Worm (Caenorhabditis elegans) whole organism, L4 larva: ENCODE results near the gene Y17G9A.3.
A peak's percentile ranks its signal among the peaks of the same experiment; 100 is the strongest.

Experiments
- Y48G9A.11 ChIP-seq: fragments of 200-800 bp; sonication (Bioruptor generic); IDR thresholded peaks from 2 replicates; pipeline ENCODE4 v1.3.6; 2022; ENCODE audit warnings: missing genetic modification reagents, missing genetic modification characterization, missing compliant biosample characterization
- aha-1 ChIP-seq: fragments of 150-350 bp; peaks from one replicate; lab custom pipeline; 2014; ENCODE audit warnings: missing biosample characterization, missing genetic modification characterization
- arid-1 ChIP-seq: fragments of 200-800 bp; sonication (Bioruptor generic); conservative IDR thresholded peaks from 2 replicates; pipeline ENCODE4 v1.3.6; 2022; ENCODE audit warnings: missing genetic modification reagents, missing genetic modification characterization, missing compliant biosample characterization
- daf-16 ChIP-seq, 3 experiments: sonication (generic microtip); optimal IDR thresholded peaks; 2 replicates each; lab custom pipeline; 2016 to 2017; ENCODE audit warnings: missing genetic modification characterization in 3 of 3, missing genetic modification reagents in 3 of 3, mild to moderate bottlenecking in 2 of 3, missing compliant biosample characterization in 2 of 3, missing biosample characterization in 1 of 3, moderate library complexity in 1 of 3
- dmd-8 ChIP-seq: fragments of 200-800 bp; sonication (Bioruptor generic); IDR thresholded peaks from 2 replicates; pipeline ENCODE4 v1.3.6; 2022; ENCODE audit warnings: missing genetic modification characterization, missing compliant biosample characterization
- dpl-1 ChIP-seq: fragments of 150-350 bp; optimal IDR thresholded peaks from 2 replicates; lab custom pipeline; 2014; ENCODE audit warnings: missing biosample characterization, missing genetic modification reagents, missing genetic modification characterization
- dve-1 ChIP-seq: sonication (generic microtip); optimal IDR thresholded peaks from 2 replicates; lab custom pipeline; 2017; ENCODE audit warnings: antibody characterized with exemption, mild to moderate bottlenecking, missing genetic modification characterization, missing compliant biosample characterization; ENCODE audit not compliant: insufficient read depth
- hlh-11 ChIP-seq: fragments of 200-800 bp; sonication (Bioruptor generic); optimal IDR thresholded peaks from 2 replicates; lab custom pipeline; 2018; ENCODE audit warnings: mild to moderate bottlenecking, missing genetic modification characterization, missing compliant biosample characterization
- hlh-30 ChIP-seq: sonication (generic microtip); optimal IDR thresholded peaks from 2 replicates; lab custom pipeline; 2017; ENCODE audit warnings: antibody characterized with exemption, mild to moderate bottlenecking, missing genetic modification characterization, missing compliant biosample characterization; ENCODE audit not compliant: insufficient read depth
- lin-38 ChIP-seq: fragments of 200-800 bp; sonication (Bioruptor generic); IDR thresholded peaks from 2 replicates; pipeline ENCODE4 v1.3.6; 2022; ENCODE audit warnings: missing genetic modification reagents, missing genetic modification characterization, missing compliant biosample characterization
- lsy-2 ChIP-seq, 2 experiments: fragments of 150-350 bp in 1 of 2; sonication (generic microtip) in 1 of 2; optimal IDR thresholded peaks; 2 replicates each; lab custom pipeline; 2014 to 2017; ENCODE audit warnings: missing biosample characterization in 2 of 2, missing genetic modification characterization in 2 of 2
- madf-9 ChIP-seq: fragments of 200-800 bp; sonication (Bioruptor generic); conservative IDR thresholded peaks from 2 replicates; pipeline ENCODE4 v1.3.6; 2022; ENCODE audit warnings: missing genetic modification reagents, missing genetic modification characterization, missing compliant biosample characterization
- mdl-1 ChIP-seq, 2 experiments: fragments of 150-350 bp in 1 of 2; sonication (generic microtip) in 1 of 2; optimal IDR thresholded peaks; 2 replicates each; lab custom pipeline; 2014 to 2017; ENCODE audit warnings: missing biosample characterization in 2 of 2, missing genetic modification characterization in 2 of 2
- mep-1 ChIP-seq: fragments of 150-350 bp; sonication (generic microtip); optimal IDR thresholded peaks from 3 replicates; lab custom pipeline; 2014; ENCODE audit warnings: missing biosample characterization, missing genetic modification characterization
- mes-2 ChIP-seq: sonication (generic microtip); optimal IDR thresholded peaks from 2 replicates; lab custom pipeline; 2016; ENCODE audit warnings: missing genotype, mild to moderate bottlenecking, missing genetic modification characterization, missing compliant biosample characterization; ENCODE audit not compliant: poor library complexity, severe bottlenecking
- mxl-2 ChIP-seq: fragments of 200-800 bp; sonication (Bioruptor generic); conservative IDR thresholded peaks from 2 replicates; pipeline ENCODE4 v1.3.6; 2022; ENCODE audit warnings: missing genetic modification reagents, missing genetic modification characterization, missing compliant biosample characterization
- nhr-102 ChIP-seq: sonication (generic microtip); optimal IDR thresholded peaks from 2 replicates; lab custom pipeline; 2016; ENCODE audit warnings: mild to moderate bottlenecking, missing genetic modification characterization, moderate library complexity, missing compliant biosample characterization
- nhr-28 ChIP-seq: fragments of 150-350 bp; optimal IDR thresholded peaks from 2 replicates; lab custom pipeline; 2014; ENCODE audit warnings: missing biosample characterization, missing genetic modification characterization
- nhr-41 ChIP-seq: fragments of 200-800 bp; sonication (Bioruptor generic); IDR thresholded peaks from 2 replicates; pipeline ENCODE4 v1.3.6; 2022; ENCODE audit warnings: missing genetic modification reagents, missing genetic modification characterization, missing compliant biosample characterization
- nhr-6 ChIP-seq: fragments of 150-350 bp; optimal IDR thresholded peaks from 2 replicates; lab custom pipeline; 2014; ENCODE audit warnings: missing biosample characterization, missing genetic modification characterization
- nhr-77 ChIP-seq: fragments of 150-350 bp; optimal IDR thresholded peaks from 2 replicates; lab custom pipeline; 2014; ENCODE audit warnings: missing biosample characterization, missing genetic modification characterization
- pha-4 ChIP-seq, 2 experiments: fragments of 150-350 bp in 1 of 2; fragments of 200-800 bp in 1 of 2; sonication (Bioruptor generic) in 1 of 2; IDR thresholded peaks in 1 of 2; optimal IDR thresholded peaks in 1 of 2; 2 replicates each; pipeline versions ENCODE4 v1.3.6 to Lab custom; 2014 to 2022; ENCODE audit warnings: missing genetic modification characterization in 2 of 2, missing genetic modification reagents in 2 of 2, missing biosample characterization in 1 of 2, missing compliant biosample characterization in 1 of 2
- rbr-2 ChIP-seq: sonication (generic microtip); optimal IDR thresholded peaks from 2 replicates; lab custom pipeline; 2016; ENCODE audit warnings: missing genotype, missing genetic modification characterization, missing compliant biosample characterization
- snpc-1.2 ChIP-seq: fragments of 200-800 bp; sonication (Bioruptor generic); IDR thresholded peaks from 2 replicates; pipeline ENCODE4 v1.3.6; 2022; ENCODE audit warnings: missing genetic modification reagents, missing genetic modification characterization, missing compliant biosample characterization
- tra-1 ChIP-seq: fragments of 200-800 bp; sonication (Bioruptor generic); IDR thresholded peaks from 2 replicates; pipeline ENCODE4 v1.3.6; 2022; ENCODE audit warnings: missing genetic modification reagents, missing genetic modification characterization, missing compliant biosample characterization
- unc-62 ChIP-seq, 3 experiments: fragments of 150-350 bp in 1 of 3; sonication (generic microtip); optimal IDR thresholded peaks in 2 of 3; peaks in 1 of 3; 1 replicate in 1 of 3; 2 replicates in 2 of 3; lab custom pipeline; 2014 to 2017; ENCODE audit warnings: missing biosample characterization in 3 of 3, missing genetic modification characterization in 3 of 3, missing genetic modification reagents in 3 of 3, missing genotype in 1 of 3
- zip-2 ChIP-seq: fragments of 150-350 bp; optimal IDR thresholded peaks from 2 replicates; lab custom pipeline; 2014; ENCODE audit warnings: missing biosample characterization, missing genetic modification characterization

Y17G9A.3 gene

ce11 chrIV:4810377-4810984, 48.0 kb downstream of the Y17G9A.3 start, which contains the start of gene eif-1.A:
Gene eif-1.A, plus strand, starts transcription at chrIV:4810934.
- TF ChIP-seq hlh-11 (tag; lab: Kevin White, UChicago): peak; percentile 29
- peak; percentile 45 for TF ChIP-seq nhr-6 (tag; lab: Kevin White, UChicago)
- TF ChIP-seq mes-2 (tag; lab: Kevin White, UChicago): peak; percentile 87
- no peak for TF ChIP-seq mxl-2 (GFP tag; lab: Robert Waterston, UW)
- TF ChIP-seq unc-62 (GFP tag; optimal IDR thresholded peaks at IDR 0.05 in 1 of 2; lab: Kevin White, UChicago): no peak
- TF ChIP-seq unc-62 (tag; optimal IDR thresholded peaks at IDR 0.05; lab: Kevin White, UChicago): no peak
- peak in 1 of 2 experiments; percentile 85 for TF ChIP-seq lsy-2 (tag; optimal IDR thresholded peaks at IDR 0.05; lab: Kevin White, UChicago)
- peak; percentile 37 for TF ChIP-seq dve-1
- no peak for TF ChIP-seq daf-16 (GFP tag; optimal IDR thresholded peaks at IDR 0.05; lab: Kevin White, UChicago)
- peak; percentile 40 for TF ChIP-seq daf-16 (tag; optimal IDR thresholded peaks at IDR 0.05; lab: Kevin White, UChicago)
- TF ChIP-seq madf-9 (GFP tag; lab: Robert Waterston, UW): no peak
- TF ChIP-seq snpc-1.2 (GFP tag; lab: Robert Waterston, UW): peak; percentile 24; the same call in 1 of the 2 replicates
- TF ChIP-seq lin-38 (GFP tag; lab: Robert Waterston, UW): peak; percentile 66
- peak; percentile 47 for TF ChIP-seq dpl-1 (GFP tag; lab: Kevin White, UChicago)
- peak; percentile 24 for TF ChIP-seq rbr-2 (tag; lab: Kevin White, UChicago)
- no peak for TF ChIP-seq tra-1
- TF ChIP-seq nhr-77 (tag; lab: Kevin White, UChicago): peak; percentile 30
- no peak for TF ChIP-seq Y48G9A.11 (GFP tag; lab: Robert Waterston, UW)
- TF ChIP-seq hlh-30 (tag; lab: Kevin White, UChicago): peak; percentile 26
- TF ChIP-seq aha-1 (tag; lab: Kevin White, UChicago): no peak
- peak; percentile 61 for TF ChIP-seq mep-1 (tag; lab: Kevin White, UChicago)
- peak; percentile 51 for TF ChIP-seq nhr-28 (tag; lab: Kevin White, UChicago)
- TF ChIP-seq nhr-41 (GFP tag; lab: Robert Waterston, UW): no peak

- no peak for TF ChIP-seq zip-2
These were observed 48.7 kb downstream of the Y17G9A.3 start, which contains the start of gene H06H21.37 for ce11 chrIV:4809813-4810212. Gene H06H21.37, minus strand, starts transcription at chrIV:4809974.

ce11 chrIV:4809397-4809796, 49.1 kb downstream of the Y17G9A.3 start, which contains the start of gene ubxn-6:
Gene ubxn-6, minus strand, starts transcription at chrIV:4809497.
- TF ChIP-seq arid-1 (GFP tag; lab: Robert Waterston, UW) (no peak), daf-16 (GFP tag; optimal IDR thresholded peaks at IDR 0.05; lab: Kevin White, UChicago) (no peak), daf-16 (tag; optimal IDR thresholded peaks at IDR 0.05; lab: Kevin White, UChicago) (no peak), nhr-102 (tag; lab: Kevin White, UChicago) (no peak), mdl-1 (tag; optimal IDR thresholded peaks at IDR 0.05; lab: Kevin White, UChicago) (no peak)

- TF ChIP-seq zip-2 (no peak), lin-38 (GFP tag; lab: Robert Waterston, UW) (peak; percentile 35; the same call in 1 of the 2 replicates), aha-1 (tag; lab: Kevin White, UChicago) (peak; percentile 25), dmd-8 (no peak), pha-4 (GFP tag; IDR thresholded peaks at IDR 0.05; lab: Robert Waterston, UW) (peak; percentile 37; the same call in 1 of the 2 replicates), pha-4 (tag; optimal IDR thresholded peaks at IDR 0.05; lab: Kevin White, UChicago) (no peak)
These were observed 51.3 kb downstream of the Y17G9A.3 start, which contains the start of gene H06H21.11 for ce11 chrIV:4807219-4807618. Gene H06H21.11, minus strand, starts transcription at chrIV:4807319.
